Worm (Caenorhabditis elegans) whole organism, late embryonic: Measurements from ENCODE around the gene F49F1.14.

Source experiments
- F13H6.1 ChIP-seq: sonication (generic microtip); optimal IDR thresholded peaks from 2 replicates; lab custom pipeline; 2016; ENCODE audit warnings: missing genetic modification characterization, missing compliant biosample characterization
- K02D7.2 ChIP-seq: sonication (generic microtip); optimal IDR thresholded peaks from 2 replicates; lab custom pipeline; 2017; ENCODE audit warnings: mild to moderate bottlenecking, missing genetic modification characterization, missing compliant biosample characterization
- T23F11.4 ChIP-seq: fragments of 200-800 bp; sonication (Bioruptor generic); optimal IDR thresholded peaks from 2 replicates; lab custom pipeline; 2018; ENCODE audit warnings: mild to moderate bottlenecking, missing genetic modification characterization, missing compliant biosample characterization
- Y22D7AL.16 ChIP-seq: sonication (generic microtip); optimal IDR thresholded peaks from 2 replicates; lab custom pipeline; 2016; ENCODE audit warnings: missing genetic modification characterization, missing compliant biosample characterization
- ceh-18 ChIP-seq: sonication (generic microtip); optimal IDR thresholded peaks from 2 replicates; lab custom pipeline; 2016; ENCODE audit warnings: missing genetic modification characterization, missing compliant biosample characterization
- ceh-6 ChIP-seq: fragments of 200-800 bp; sonication (Bioruptor generic); optimal IDR thresholded peaks from 2 replicates; lab custom pipeline; 2018; ENCODE audit warnings: mild to moderate bottlenecking, missing genetic modification characterization, missing compliant biosample characterization
- che-1 ChIP-seq: sonication (generic microtip); optimal IDR thresholded peaks from 2 replicates; lab custom pipeline; 2016; ENCODE audit warnings: mild to moderate bottlenecking, missing genetic modification characterization, missing compliant biosample characterization
- elt-2 ChIP-seq: sonication (generic microtip); optimal IDR thresholded peaks from 2 replicates; lab custom pipeline; 2016; ENCODE audit warnings: missing genetic modification reagents, missing genetic modification characterization, missing compliant biosample characterization
- elt-4 ChIP-seq: sonication (generic microtip); optimal IDR thresholded peaks from 2 replicates; lab custom pipeline; 2016; ENCODE audit warnings: missing genetic modification characterization, missing compliant biosample characterization
- ets-4 ChIP-seq: sonication (generic microtip); optimal IDR thresholded peaks from 2 replicates; lab custom pipeline; 2016; ENCODE audit warnings: missing genetic modification characterization, missing compliant biosample characterization
- eyg-1 ChIP-seq: sonication (generic microtip); optimal IDR thresholded peaks from 2 replicates; lab custom pipeline; 2016; ENCODE audit warnings: missing genotype, missing genetic modification characterization, missing compliant biosample characterization
- gmeb-2 ChIP-seq: sonication (generic microtip); optimal IDR thresholded peaks from 2 replicates; lab custom pipeline; 2016; ENCODE audit warnings: missing genetic modification characterization, inconsistent platforms, missing compliant biosample characterization
- hlh-8 ChIP-seq: sonication (generic microtip); optimal IDR thresholded peaks from 2 replicates; lab custom pipeline; 2016; ENCODE audit warnings: missing genotype, missing genetic modification characterization, missing compliant biosample characterization
- mec-3 ChIP-seq: sonication (generic microtip); optimal IDR thresholded peaks from 2 replicates; lab custom pipeline; 2016; ENCODE audit warnings: borderline replicate concordance, missing genetic modification characterization, missing compliant biosample characterization
- nfya-1 ChIP-seq: sonication (generic microtip); optimal IDR thresholded peaks from 2 replicates; lab custom pipeline; 2017; ENCODE audit warnings: missing genetic modification characterization, mild to moderate bottlenecking, missing compliant biosample characterization, antibody characterized with exemption, moderate library complexity
- odd-2 ChIP-seq: sonication (generic microtip); optimal IDR thresholded peaks from 2 replicates; lab custom pipeline; 2017; ENCODE audit warnings: antibody characterized with exemption, mild to moderate bottlenecking, missing genetic modification characterization, missing compliant biosample characterization
- pag-3 ChIP-seq: sonication (generic microtip); optimal IDR thresholded peaks from 2 replicates; lab custom pipeline; 2016; ENCODE audit warnings: missing compliant biosample characterization, missing genetic modification characterization, borderline replicate concordance
- pat-9 ChIP-seq: fragments of 200-800 bp; sonication (Bioruptor generic); optimal IDR thresholded peaks from 2 replicates; lab custom pipeline; 2018; ENCODE audit warnings: mild to moderate bottlenecking, missing genetic modification characterization, moderate library complexity, missing compliant biosample characterization
- pha-4 ChIP-seq: fragments of 150-350 bp; optimal IDR thresholded peaks from 2 replicates; lab custom pipeline; 2018; ENCODE audit warnings: missing biosample characterization, missing genetic modification reagents, missing genetic modification characterization
- pqm-1 ChIP-seq: sonication (generic microtip); optimal IDR thresholded peaks from 2 replicates; lab custom pipeline; 2016; ENCODE audit warnings: missing genetic modification characterization, missing compliant biosample characterization
- pros-1 ChIP-seq: fragments of 150-350 bp; optimal IDR thresholded peaks from 2 replicates; lab custom pipeline; 2014; ENCODE audit warnings: missing biosample characterization, missing genetic modification reagents, missing genetic modification characterization
- ref-2 ChIP-seq: sonication (generic microtip); optimal IDR thresholded peaks from 2 replicates; lab custom pipeline; 2016; ENCODE audit warnings: missing genetic modification characterization, missing compliant biosample characterization
- sdc-2 ChIP-seq: sonication (generic microtip); optimal IDR thresholded peaks from 2 replicates; lab custom pipeline; 2016; ENCODE audit warnings: missing genotype, missing genetic modification characterization, missing compliant biosample characterization
- sox-2 ChIP-seq: fragments of 200-800 bp; sonication (Bioruptor generic); IDR thresholded peaks from 2 replicates; pipeline ENCODE4 v1.3.6; 2022; ENCODE audit warnings: missing genetic modification reagents, missing genetic modification characterization, missing compliant biosample characterization
- tbx-7 ChIP-seq: sonication (generic microtip); optimal IDR thresholded peaks from 2 replicates; lab custom pipeline; 2016; ENCODE audit warnings: missing genotype, missing genetic modification characterization, missing compliant biosample characterization
- ttx-3 ChIP-seq: sonication (generic microtip); optimal IDR thresholded peaks from 2 replicates; lab custom pipeline; 2016; ENCODE audit warnings: missing genetic modification reagents, missing genetic modification characterization, missing compliant biosample characterization
- unc-86 ChIP-seq: sonication (generic microtip); optimal IDR thresholded peaks from 2 replicates; lab custom pipeline; 2016; ENCODE audit warnings: missing genetic modification characterization, missing compliant biosample characterization

Gene F49F1.14

ce11 chrIV:4068480-4068879 is 43.8 kb downstream of the F49F1.14 start, which contains the start of gene fbxb-55:
TSS of gene fbxb-55 (plus strand) at chrIV:4068780.
- TF ChIP-seq elt-4 (tag; lab: Kevin White, UChicago) (no peak), ttx-3 (tag; lab: Kevin White, UChicago) (no peak), ceh-18 (tag; lab: Kevin White, UChicago) (no peak), pat-9 (tag; lab: Kevin White, UChicago) (no peak), eyg-1 (tag; lab: Kevin White, UChicago) (no peak), pag-3 (no peak), odd-2 (no peak), ref-2 (no peak), hlh-8 (tag; lab: Kevin White, UChicago) (no peak), sdc-2 (no peak), unc-86 (tag; lab: Kevin White, UChicago) (no peak), F13H6.1 (tag; lab: Kevin White, UChicago) (no peak), pros-1 (tag; lab: Kevin White, UChicago) (no peak), ceh-6 (no peak), pha-4 (tag; lab: Kevin White, UChicago) (no peak), ets-4 (tag; lab: Kevin White, UChicago) (no peak), elt-2 (tag; lab: Kevin White, UChicago) (no peak), nfya-1 (no peak), tbx-7 (tag; lab: Kevin White, UChicago) (no peak), che-1 (no peak)

- no peak for TF ChIP-seq T23F11.4 (GFP tag; lab: Kevin White, UChicago)
- TF ChIP-seq F13H6.1 (tag; lab: Kevin White, UChicago), result no peak
- TF ChIP-seq odd-2, result no peak
- no peak for TF ChIP-seq pat-9 (tag; lab: Kevin White, UChicago)
- TF ChIP-seq gmeb-2 (tag; lab: Kevin White, UChicago), result no peak
- no peak for TF ChIP-seq elt-4 (tag; lab: Kevin White, UChicago)
- TF ChIP-seq pqm-1 (tag; lab: Kevin White, UChicago), result no peak
- TF ChIP-seq sox-2 (GFP tag; lab: Robert Waterston, UW), result no peak
- no peak for TF ChIP-seq mec-3
- TF ChIP-seq K02D7.2, result no peak
Observed at ce11 chrIV:4067336-4067735, 45.0 kb downstream of the F49F1.14 start.

ce11 chrIV:4063573-4063972 is 48.7 kb downstream of the F49F1.14 start, which contains the start of gene ilys-6:
TSS of gene ilys-6 (minus strand) at chrIV:4063673.
- TF ChIP-seq odd-2 (no peak), Y22D7AL.16 (no peak)
- TF ChIP-seq, all 69 proteins: peak for 0
